Fruit fly (Drosophila melanogaster): ENCODE results near the gene CG32461.
A peak's percentile ranks its signal among the peaks of the same experiment; 100 is the strongest.

CG32461 gene

DNA sequence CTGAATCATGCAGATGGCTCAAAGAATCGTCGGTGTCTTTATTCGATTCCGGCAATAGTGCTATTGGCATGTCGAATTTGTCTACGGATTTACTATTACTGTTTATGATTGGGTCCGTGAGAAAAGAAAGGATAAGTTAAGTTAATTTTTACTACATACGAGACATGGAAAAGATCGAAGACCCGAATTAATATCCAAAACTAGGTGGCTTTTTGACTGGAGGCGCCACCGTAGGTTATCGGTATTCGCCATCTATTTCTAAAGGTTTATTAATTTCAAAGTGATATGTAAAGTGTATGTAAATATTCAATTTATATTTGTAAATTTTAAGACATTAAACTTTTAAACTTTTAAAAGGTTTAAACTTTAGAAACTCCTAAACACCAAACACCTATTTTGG lies 3.1 kb upstream of the CG32461 start:
- no peak for TF ChIP-seq CG8632 (GFP tag; optimal IDR thresholded peaks at IDR 0.05)
- no peak for TF ChIP-seq svp (GFP tag)
- TF ChIP-seq Hr4 (GFP tag; optimal IDR thresholded peaks at IDR 0.05) = no peak
- no peak for TF ChIP-seq dac (GFP tag; optimal IDR thresholded peaks at IDR 0.05)
- TF ChIP-seq fd59A (GFP tag; optimal IDR thresholded peaks at IDR 0.05) = no peak
- TF ChIP-seq fd85E (GFP tag; optimal IDR thresholded peaks at IDR 0.05) = no peak
- no peak for TF ChIP-seq Smox (GFP tag; optimal IDR thresholded peaks at IDR 0.05)
- TF ChIP-seq CG3032 (tag; optimal IDR thresholded peaks at IDR 0.05) = no peak
- TF ChIP-seq Sox15 (GFP tag; optimal IDR thresholded peaks at IDR 0.05) = no peak
- TF ChIP-seq CG8119 (GFP tag; IDR thresholded peaks at IDR 0.05) = no peak

DNA sequence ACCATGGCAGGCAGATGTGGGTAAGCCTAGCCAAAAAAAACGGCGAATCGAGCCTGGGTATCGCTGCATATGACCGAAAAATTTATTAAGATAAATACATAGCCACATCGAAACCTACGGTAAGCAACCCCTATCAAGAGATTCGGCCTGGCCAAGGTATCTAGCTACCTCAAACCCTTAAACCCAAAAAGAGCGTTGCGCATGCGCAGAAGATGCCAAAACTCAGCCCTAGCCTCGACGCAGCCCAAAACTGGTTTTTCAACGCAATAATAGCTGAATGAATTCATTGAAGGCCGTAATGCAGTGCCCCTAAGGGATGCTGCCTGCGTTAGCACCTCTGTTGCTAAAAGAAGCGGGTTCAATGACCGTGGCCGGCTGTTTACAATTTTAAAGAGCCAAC lies 2.4 kb downstream of the CG32461 start:
- TF ChIP-seq salr (GFP tag; optimal IDR thresholded peaks at IDR 0.05) (no peak), CG34406 (GFP tag; optimal IDR thresholded peaks at IDR 0.05) (no peak)

DNA sequence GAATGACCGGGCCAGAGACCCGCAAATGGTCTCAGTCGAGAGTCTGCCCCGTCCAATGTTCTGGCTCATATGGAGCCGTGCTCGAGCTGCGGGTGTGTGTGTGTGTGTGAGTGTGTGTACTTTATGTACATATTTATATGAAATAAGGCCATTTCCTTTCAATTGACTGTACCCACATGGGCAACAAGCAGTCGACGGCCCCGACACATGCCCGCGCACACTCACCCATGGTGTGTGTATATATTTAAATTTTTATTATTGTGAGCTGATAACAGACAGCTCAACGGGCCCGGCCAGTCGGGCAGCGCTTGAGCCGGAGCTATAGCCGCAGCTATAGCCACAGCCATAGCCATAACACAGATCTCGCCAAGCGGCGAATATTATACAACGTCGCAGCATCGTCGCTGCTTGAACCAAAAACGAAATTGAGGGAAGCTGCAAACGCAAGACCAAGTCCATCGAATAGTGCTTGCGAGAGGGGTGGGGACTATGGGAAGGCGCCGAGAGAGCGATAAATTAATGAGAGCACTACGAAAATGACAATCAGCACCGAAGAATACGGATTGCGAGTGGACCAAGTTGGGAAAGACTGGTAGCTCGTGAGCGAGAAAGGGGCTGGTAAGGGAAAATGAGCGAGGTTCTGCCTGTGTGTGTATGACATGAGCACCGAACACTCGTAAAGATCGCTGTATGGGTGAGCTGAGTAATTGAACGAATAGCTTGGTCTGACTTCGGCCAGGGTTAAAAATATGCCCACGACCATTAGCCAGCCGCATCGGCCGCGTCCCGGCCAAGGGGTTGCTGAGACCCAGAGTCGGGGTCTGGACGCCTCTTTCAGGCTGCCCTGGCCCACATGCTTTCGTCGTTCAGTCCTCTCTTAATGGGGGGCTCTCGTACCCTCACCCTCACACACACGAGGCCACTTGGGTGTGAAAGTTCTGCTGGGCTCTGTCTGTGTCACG lies 6.8 kb downstream of the CG32461 start:
- no peak for TF ChIP-seq Eip93F (GFP tag; optimal IDR thresholded peaks at IDR 0.05)
- peak; percentile 82 for TF ChIP-seq svp (GFP tag)
- no peak for TF ChIP-seq CG6808 (GFP tag; optimal IDR thresholded peaks at IDR 0.05)
- TF ChIP-seq fkh (GFP tag; optimal IDR thresholded peaks at IDR 0.05) = peak; percentile 68
- no peak for TF ChIP-seq acj6 (GFP tag; optimal IDR thresholded peaks at IDR 0.05)
- TF ChIP-seq Eip78C (GFP tag) = peak; percentile 37
- TF ChIP-seq CG16779 (tag; optimal IDR thresholded peaks at IDR 0.05) = no peak
- peak; percentile 3 for TF ChIP-seq vri (GFP tag; optimal IDR thresholded peaks at IDR 0.05)
- TF ChIP-seq CG7368 (GFP tag; optimal IDR thresholded peaks at IDR 0.05) = no peak
- no peak for TF ChIP-seq ss (GFP tag; optimal IDR thresholded peaks at IDR 0.05)

DNA sequence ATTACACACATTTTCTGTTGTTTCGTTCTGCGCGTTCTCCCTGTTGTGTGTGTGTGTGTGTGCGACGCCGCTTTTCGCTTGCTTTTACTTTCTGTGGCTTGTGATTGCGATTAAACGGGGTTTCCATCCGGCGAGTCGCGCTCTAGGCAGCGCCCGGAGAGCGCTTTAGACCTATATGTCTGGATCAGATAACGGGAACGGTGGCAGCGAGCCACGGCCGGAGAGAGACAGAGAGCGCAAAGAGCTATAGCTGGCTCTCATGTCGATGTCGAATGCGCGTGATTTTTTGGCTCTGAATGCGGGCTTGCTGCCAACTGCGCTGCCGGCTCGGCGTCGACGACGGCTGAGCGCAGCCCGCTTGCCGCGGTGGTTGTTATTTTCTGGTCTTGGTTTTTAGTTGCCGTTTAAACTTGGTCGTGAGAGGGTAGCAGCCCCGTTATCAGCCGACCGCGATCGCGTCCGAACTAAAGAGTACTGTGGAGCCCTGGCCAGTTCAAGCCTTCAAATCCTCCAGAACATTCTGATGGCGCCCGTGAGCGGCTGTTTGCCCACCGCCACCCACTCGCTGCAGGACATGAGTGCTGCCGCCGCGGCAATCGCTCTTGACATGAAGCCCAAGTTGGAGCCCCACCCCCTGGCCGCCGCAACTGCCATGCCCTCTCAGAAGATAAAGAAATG lies 9.7 kb downstream of the CG32461 start, which contains the start of gene Mes2:
Gene Mes2, plus strand, starts transcription at position 394 of the 678 bp plus-strand sequence.
- TF ChIP-seq CG8119 (GFP tag; IDR thresholded peaks at IDR 0.05) (no peak), Eip78C (GFP tag) (peak; percentile 8), CG6792 (GFP tag; optimal IDR thresholded peaks at IDR 0.05) (no peak), Smox (GFP tag; optimal IDR thresholded peaks at IDR 0.05) (no peak), Sox102F (GFP tag; optimal IDR thresholded peaks at IDR 0.05) (no peak), Sox14 (GFP tag; optimal IDR thresholded peaks at IDR 0.05) (no peak), CG11294 (GFP tag; IDR thresholded peaks at IDR 0.05) (no peak), CG11762 (GFP tag; optimal IDR thresholded peaks at IDR 0.05; ENCODE audit: insufficient read depth) (no peak), topi (GFP tag; optimal IDR thresholded peaks at IDR 0.05) (no peak), CG8632 (GFP tag; optimal IDR thresholded peaks at IDR 0.05) (no peak), OdsH (GFP tag; optimal IDR thresholded peaks at IDR 0.05) (no peak), CG7368 (GFP tag; optimal IDR thresholded peaks at IDR 0.05) (no peak), CG8319 (GFP tag; optimal IDR thresholded peaks at IDR 0.05) (no peak), Hr38 (GFP tag; optimal IDR thresholded peaks at IDR 0.05) (no peak), CG16779 (tag; optimal IDR thresholded peaks at IDR 0.05) (no peak), ss (GFP tag; optimal IDR thresholded peaks at IDR 0.05) (no peak), dac (GFP tag; optimal IDR thresholded peaks at IDR 0.05) (no peak), CG1621 (tag; optimal IDR thresholded peaks at IDR 0.05) (peak; percentile 38), svp (GFP tag) (peak; percentile 75), pdm3 (GFP tag; optimal IDR thresholded peaks at IDR 0.05) (no peak), acj6 (GFP tag; optimal IDR thresholded peaks at IDR 0.05) (no peak), cyc (GFP tag; optimal IDR thresholded peaks at IDR 0.05) (no peak), CG9139 (GFP tag; optimal IDR thresholded peaks at IDR 0.05) (peak; percentile 9), Blimp-1 (GFP tag; optimal IDR thresholded peaks at IDR 0.05) (peak; percentile 65), Hr4 (GFP tag; optimal IDR thresholded peaks at IDR 0.05) (no peak), CG3919 (GFP tag; optimal IDR thresholded peaks at IDR 0.05) (no peak), CG6854 (GFP tag; optimal IDR thresholded peaks at IDR 0.05) (peak; percentile 88), CG10669 (GFP tag; optimal IDR thresholded peaks at IDR 0.05) (no peak)
